Worm (Caenorhabditis elegans) whole organism, L4/young adult: ENCODE measurements around the gene hum-10.

Source experiments
- dao-5 ChIP-seq: sonication (generic microtip); optimal IDR thresholded peaks from 2 replicates; lab custom pipeline; 2016; ENCODE audit warnings: missing genotype, missing genetic modification characterization, moderate library complexity, missing compliant biosample characterization
- him-1 ChIP-seq: sonication (generic microtip); optimal IDR thresholded peaks from 2 replicates; lab custom pipeline; 2016; ENCODE audit warnings: missing genotype, missing genetic modification reagents, missing genetic modification characterization, missing compliant biosample characterization

DNA sequence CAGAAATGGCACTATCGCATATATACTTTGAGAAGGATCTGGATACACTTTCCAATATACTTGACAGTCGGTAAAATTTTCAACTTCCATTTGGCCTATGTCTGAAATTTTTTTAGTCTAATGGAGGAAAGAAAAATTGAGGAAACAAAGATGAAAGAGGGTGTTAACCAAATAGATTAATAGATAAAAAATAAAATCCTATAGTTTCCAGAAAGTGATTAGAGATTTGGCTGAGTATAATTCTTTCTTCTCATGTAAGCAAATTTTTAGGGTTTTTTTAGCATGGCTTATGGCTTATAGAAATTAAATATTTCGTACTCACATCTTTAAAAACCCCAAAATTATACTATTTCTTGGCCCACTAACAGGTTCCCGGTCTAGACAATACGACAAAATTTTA, 12.2 kb downstream of the hum-10 start, which contains the start of gene npr-1:
- TF ChIP-seq dao-5 (tag; lab: Kevin White, UChicago) = no peak
- no peak for TF ChIP-seq him-1
